Worm (Caenorhabditis elegans) whole organism, L4 larva: ENCODE results near the gene nlp-3.

ENCODE experiments used
- D1046.2 ChIP-seq: fragments of 200-800 bp; sonication (Bioruptor generic); IDR thresholded peaks from 2 replicates; pipeline ENCODE4 v1.3.6; 2022; ENCODE audit warnings: missing genetic modification characterization, missing compliant biosample characterization
- F26F4.8 ChIP-seq: fragments of 200-800 bp; sonication (Bioruptor generic); conservative IDR thresholded peaks from 2 replicates; pipeline ENCODE4 v1.3.6; 2022; ENCODE audit warnings: missing genetic modification characterization, missing compliant biosample characterization
- F37D6.2 ChIP-seq: sonication (generic microtip); optimal IDR thresholded peaks from 2 replicates; lab custom pipeline; 2016; ENCODE audit warnings: mild to moderate bottlenecking, missing genetic modification characterization, missing compliant biosample characterization
- R02D3.7 ChIP-seq: fragments of 150-350 bp; sonication (generic microtip); optimal IDR thresholded peaks from 3 replicates; lab custom pipeline; 2014; ENCODE audit warnings: missing biosample characterization, missing genetic modification characterization
- Y105C5A.15 ChIP-seq: fragments of 200-800 bp; sonication (Bioruptor generic); IDR thresholded peaks from 2 replicates; pipeline ENCODE4 v1.3.6; 2022; ENCODE audit warnings: missing genetic modification characterization, missing compliant biosample characterization
- Y5F2A.4 ChIP-seq: fragments of 200-800 bp; sonication (Bioruptor generic); optimal IDR thresholded peaks from 2 replicates; lab custom pipeline; 2018; ENCODE audit warnings: mild to moderate bottlenecking, missing genetic modification characterization, missing compliant biosample characterization
- Y75B8A.6 ChIP-seq: fragments of 200-800 bp; sonication (Bioruptor generic); IDR thresholded peaks from 2 replicates; pipeline ENCODE4 v1.3.6; 2022; ENCODE audit warnings: missing genetic modification reagents, missing genetic modification characterization, missing compliant biosample characterization
- aha-1 ChIP-seq: fragments of 150-350 bp; peaks from one replicate; lab custom pipeline; 2014; ENCODE audit warnings: missing biosample characterization, missing genetic modification characterization
- aly-2 ChIP-seq: sonication (generic microtip); optimal IDR thresholded peaks from 2 replicates; lab custom pipeline; 2018; ENCODE audit warnings: missing biosample characterization, missing genetic modification characterization
- ama-1 ChIP-seq: fragments of 150-350 bp; optimal IDR thresholded peaks from 2 replicates; lab custom pipeline; 2014; ENCODE audit warnings: inconsistent platforms, mixed read lengths
- arid-1 ChIP-seq: fragments of 200-800 bp; sonication (Bioruptor generic); conservative IDR thresholded peaks from 2 replicates; pipeline ENCODE4 v1.3.6; 2022; ENCODE audit warnings: missing genetic modification reagents, missing genetic modification characterization, missing compliant biosample characterization
- attf-4 ChIP-seq: sonication (generic microtip); optimal IDR thresholded peaks from 3 replicates; lab custom pipeline; 2017; ENCODE audit warnings: missing biosample characterization, missing genetic modification characterization
- ceh-28 ChIP-seq: fragments of 150-350 bp; optimal IDR thresholded peaks from 2 replicates; lab custom pipeline; 2014; ENCODE audit warnings: missing biosample characterization, missing genetic modification reagents, missing genetic modification characterization
- ceh-44 ChIP-seq: fragments of 200-800 bp; sonication (Bioruptor generic); IDR thresholded peaks from 2 replicates; pipeline ENCODE4 v1.3.6; 2022; ENCODE audit warnings: missing genetic modification reagents, missing genetic modification characterization, missing compliant biosample characterization
- ceh-82 ChIP-seq: sonication (generic microtip); optimal IDR thresholded peaks from 2 replicates; lab custom pipeline; 2017; ENCODE audit warnings: missing biosample characterization, missing genetic modification characterization
- ces-1 ChIP-seq: fragments of 150-350 bp; sonication (generic microtip); optimal IDR thresholded peaks from 4 replicates; lab custom pipeline; 2014; ENCODE audit warnings: missing biosample characterization, missing genetic modification reagents, missing genetic modification characterization
- daf-12 ChIP-seq: fragments of 150-350 bp; optimal IDR thresholded peaks from 2 replicates; lab custom pipeline; 2014; ENCODE audit warnings: missing biosample characterization, missing genetic modification reagents, missing genetic modification characterization
- daf-8 ChIP-seq: fragments of 200-800 bp; sonication (Bioruptor generic); IDR thresholded peaks from 2 replicates; pipeline ENCODE4 v1.3.6; 2022; ENCODE audit warnings: missing genetic modification characterization, missing compliant biosample characterization
- dmd-8 ChIP-seq: fragments of 200-800 bp; sonication (Bioruptor generic); IDR thresholded peaks from 2 replicates; pipeline ENCODE4 v1.3.6; 2022; ENCODE audit warnings: missing genetic modification characterization, missing compliant biosample characterization
- dmd-9 ChIP-seq: fragments of 200-800 bp; sonication (Bioruptor generic); IDR thresholded peaks from 2 replicates; pipeline ENCODE4 v1.3.6; 2022; ENCODE audit warnings: missing genetic modification reagents, missing genetic modification characterization, missing compliant biosample characterization
- dpl-1 ChIP-seq: fragments of 150-350 bp; optimal IDR thresholded peaks from 2 replicates; lab custom pipeline; 2014; ENCODE audit warnings: missing biosample characterization, missing genetic modification reagents, missing genetic modification characterization
- dve-1 ChIP-seq: sonication (generic microtip); optimal IDR thresholded peaks from 2 replicates; lab custom pipeline; 2017; ENCODE audit warnings: antibody characterized with exemption, mild to moderate bottlenecking, missing genetic modification characterization, missing compliant biosample characterization; ENCODE audit not compliant: insufficient read depth
- egl-27 ChIP-seq: sonication (generic microtip); optimal IDR thresholded peaks from 3 replicates; lab custom pipeline; 2017; ENCODE audit warnings: missing biosample characterization, missing genetic modification reagents, missing genetic modification characterization
- lin-1 ChIP-seq: fragments of 200-800 bp; sonication (Bioruptor generic); IDR thresholded peaks from 2 replicates; pipeline ENCODE4 v1.3.6; 2022; ENCODE audit warnings: missing genetic modification reagents, missing genetic modification characterization, missing compliant biosample characterization
- lin-13 ChIP-seq: fragments of 150-350 bp; optimal IDR thresholded peaks from 2 replicates; lab custom pipeline; 2014; ENCODE audit warnings: missing biosample characterization, missing genetic modification reagents, missing genetic modification characterization
- lin-15B ChIP-seq: fragments of 150-350 bp; sonication (generic microtip); optimal IDR thresholded peaks from 3 replicates; lab custom pipeline; 2014; ENCODE audit warnings: missing biosample characterization, missing genetic modification characterization
- lin-38 ChIP-seq: fragments of 200-800 bp; sonication (Bioruptor generic); IDR thresholded peaks from 2 replicates; pipeline ENCODE4 v1.3.6; 2022; ENCODE audit warnings: missing genetic modification reagents, missing genetic modification characterization, missing compliant biosample characterization
- lir-3 ChIP-seq: sonication (generic microtip); optimal IDR thresholded peaks from 2 replicates; lab custom pipeline; 2016; ENCODE audit warnings: mild to moderate bottlenecking, missing genetic modification characterization, missing compliant biosample characterization
- lsy-2 ChIP-seq, 2 experiments: fragments of 150-350 bp in 1 of 2; sonication (generic microtip) in 1 of 2; optimal IDR thresholded peaks; 2 replicates each; lab custom pipeline; 2014 to 2017; ENCODE audit warnings: missing biosample characterization in 2 of 2, missing genetic modification characterization in 2 of 2
- madf-5 ChIP-seq, 2 experiments: fragments of 200-800 bp; sonication (Bioruptor generic); IDR thresholded peaks; 2 replicates each; pipeline ENCODE4 v1.3.6; 2022; ENCODE audit warnings: missing compliant biosample characterization in 2 of 2, missing genetic modification characterization in 2 of 2
- madf-9 ChIP-seq: fragments of 200-800 bp; sonication (Bioruptor generic); conservative IDR thresholded peaks from 2 replicates; pipeline ENCODE4 v1.3.6; 2022; ENCODE audit warnings: missing genetic modification reagents, missing genetic modification characterization, missing compliant biosample characterization
- mdl-1 ChIP-seq, 2 experiments: fragments of 150-350 bp in 1 of 2; sonication (generic microtip) in 1 of 2; optimal IDR thresholded peaks; 2 replicates each; lab custom pipeline; 2014 to 2017; ENCODE audit warnings: missing biosample characterization in 2 of 2, missing genetic modification characterization in 2 of 2
- mep-1 ChIP-seq: fragments of 150-350 bp; sonication (generic microtip); optimal IDR thresholded peaks from 3 replicates; lab custom pipeline; 2014; ENCODE audit warnings: missing biosample characterization, missing genetic modification characterization
- mxl-2 ChIP-seq: fragments of 200-800 bp; sonication (Bioruptor generic); conservative IDR thresholded peaks from 2 replicates; pipeline ENCODE4 v1.3.6; 2022; ENCODE audit warnings: missing genetic modification reagents, missing genetic modification characterization, missing compliant biosample characterization
- mxl-3 ChIP-seq: fragments of 200-800 bp; sonication (Bioruptor generic); optimal IDR thresholded peaks from 2 replicates; lab custom pipeline; 2018; ENCODE audit warnings: mild to moderate bottlenecking, missing genetic modification characterization, missing compliant biosample characterization
- nhr-10 ChIP-seq: fragments of 150-350 bp; optimal IDR thresholded peaks from 2 replicates; lab custom pipeline; 2014; ENCODE audit warnings: missing biosample characterization, missing genetic modification characterization
- nhr-11 ChIP-seq: fragments of 150-350 bp; optimal IDR thresholded peaks from 2 replicates; lab custom pipeline; 2014; ENCODE audit warnings: missing biosample characterization, missing genetic modification characterization
- nhr-42 ChIP-seq: fragments of 200-800 bp; sonication (Bioruptor generic); IDR thresholded peaks from 2 replicates; pipeline ENCODE4 v1.3.6; 2022; ENCODE audit warnings: missing genetic modification characterization, missing compliant biosample characterization
- nhr-48 ChIP-seq: sonication (generic microtip); optimal IDR thresholded peaks from 2 replicates; lab custom pipeline; 2016; ENCODE audit warnings: mild to moderate bottlenecking, missing genetic modification characterization, missing compliant biosample characterization
- nhr-6 ChIP-seq: fragments of 150-350 bp; optimal IDR thresholded peaks from 2 replicates; lab custom pipeline; 2014; ENCODE audit warnings: missing biosample characterization, missing genetic modification characterization
- nhr-77 ChIP-seq: fragments of 150-350 bp; optimal IDR thresholded peaks from 2 replicates; lab custom pipeline; 2014; ENCODE audit warnings: missing biosample characterization, missing genetic modification characterization
- pha-4 ChIP-seq, 2 experiments: fragments of 150-350 bp in 1 of 2; fragments of 200-800 bp in 1 of 2; sonication (Bioruptor generic) in 1 of 2; IDR thresholded peaks in 1 of 2; optimal IDR thresholded peaks in 1 of 2; 2 replicates each; pipeline versions ENCODE4 v1.3.6 to Lab custom; 2014 to 2022; ENCODE audit warnings: missing genetic modification characterization in 2 of 2, missing genetic modification reagents in 2 of 2, missing biosample characterization in 1 of 2, missing compliant biosample characterization in 1 of 2
- pqm-1 ChIP-seq: sonication (generic microtip); optimal IDR thresholded peaks from 2 replicates; lab custom pipeline; 2017; ENCODE audit warnings: missing biosample characterization, missing genetic modification characterization
- saeg-2 ChIP-seq: fragments of 200-800 bp; sonication (Bioruptor generic); IDR thresholded peaks from 2 replicates; pipeline ENCODE4 v1.3.6; 2022; ENCODE audit warnings: missing genetic modification reagents, missing genetic modification characterization, missing compliant biosample characterization
- set-16 ChIP-seq: fragments of 200-800 bp; sonication (Bioruptor generic); IDR thresholded peaks from 2 replicates; pipeline ENCODE4 v1.3.6; 2022; ENCODE audit warnings: missing genetic modification reagents, missing genetic modification characterization, missing compliant biosample characterization
- skn-1 ChIP-seq: fragments of 150-350 bp; optimal IDR thresholded peaks from 2 replicates; lab custom pipeline; 2014; ENCODE audit warnings: missing biosample characterization, missing genetic modification characterization
- snpc-4 ChIP-seq: fragments of 150-350 bp; optimal IDR thresholded peaks from 2 replicates; lab custom pipeline; 2014; ENCODE audit warnings: missing biosample characterization, missing genetic modification characterization
- unc-130 ChIP-seq: sonication (generic microtip); optimal IDR thresholded peaks from 2 replicates; lab custom pipeline; 2016; ENCODE audit warnings: missing genetic modification reagents, missing genetic modification characterization, missing compliant biosample characterization
- unc-39 ChIP-seq: sonication (generic microtip); optimal IDR thresholded peaks from 2 replicates; lab custom pipeline; 2017; ENCODE audit warnings: missing biosample characterization, missing genetic modification characterization
- unc-62 ChIP-seq, 3 experiments: fragments of 150-350 bp in 1 of 3; sonication (generic microtip); optimal IDR thresholded peaks in 2 of 3; peaks in 1 of 3; 1 replicate in 1 of 3; 2 replicates in 2 of 3; lab custom pipeline; 2014 to 2017; ENCODE audit warnings: missing biosample characterization in 3 of 3, missing genetic modification characterization in 3 of 3, missing genetic modification reagents in 3 of 3, missing genotype in 1 of 3
- zag-1 ChIP-seq: fragments of 150-350 bp; optimal IDR thresholded peaks from 2 replicates; lab custom pipeline; 2014; ENCODE audit warnings: missing biosample characterization, missing genetic modification characterization
- ztf-11 ChIP-seq: fragments of 150-350 bp; optimal IDR thresholded peaks from 2 replicates; lab custom pipeline; 2014; ENCODE audit warnings: missing biosample characterization, missing genetic modification characterization
- ztf-7 ChIP-seq: fragments of 150-350 bp; optimal IDR thresholded peaks from 2 replicates; lab custom pipeline; 2014; ENCODE audit warnings: missing biosample characterization, missing genetic modification characterization

Gene nlp-3

DNA sequence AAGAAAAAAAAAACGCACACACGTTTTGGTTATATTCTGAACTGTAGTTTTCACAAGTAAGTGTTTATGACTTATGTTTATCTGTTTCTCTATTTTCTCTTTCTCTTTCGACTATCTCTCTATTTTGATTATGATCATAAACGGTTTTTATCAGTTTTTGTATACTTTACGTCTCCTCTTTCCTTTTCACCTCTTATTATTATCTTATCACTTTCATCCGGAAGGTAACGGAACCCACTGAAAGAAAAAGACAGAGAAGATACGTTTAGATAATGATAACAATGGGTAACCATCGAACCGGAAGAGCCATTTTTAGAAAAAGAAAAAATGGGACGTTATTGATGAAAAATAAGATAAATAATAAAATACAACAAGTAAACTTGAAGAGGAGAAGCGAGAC lies 12.6 kb downstream of the nlp-3 start (continued):
- TF ChIP-seq Y105C5A.15 (GFP tag; lab: Robert Waterston, UW) (no peak), aha-1 (tag; lab: Kevin White, UChicago) (peak; percentile 12), madf-9 (GFP tag; lab: Robert Waterston, UW) (no peak), attf-4 (tag; lab: Kevin White, UChicago) (no peak), mdl-1 (tag; optimal IDR thresholded peaks at IDR 0.05; lab: Kevin White, UChicago) (peak in 1 of 2 experiments; percentile 66), lin-1 (GFP tag; lab: Robert Waterston, UW) (peak; percentile 96), Y5F2A.4 (GFP tag; lab: Kevin White, UChicago) (no peak), unc-39 (tag; lab: Kevin White, UChicago) (no peak), nhr-6 (no peak), ztf-11 (tag; lab: Kevin White, UChicago) (no peak), ceh-44 (GFP tag; lab: Robert Waterston, UW) (no peak), nhr-10 (tag; lab: Kevin White, UChicago) (peak; percentile 50), aly-2 (tag; lab: Kevin White, UChicago) (no peak), ces-1 (GFP tag; lab: Kevin White, UChicago) (no peak), arid-1 (GFP tag; lab: Robert Waterston, UW) (no peak), Y75B8A.6 (GFP tag; lab: Robert Waterston, UW) (no peak), snpc-4 (no peak), lir-3 (tag; lab: Kevin White, UChicago) (no peak), ceh-28 (tag; lab: Kevin White, UChicago) (no peak), ama-1 (no peak), nhr-11 (tag; lab: Kevin White, UChicago) (no peak), pqm-1 (tag; lab: Kevin White, UChicago) (peak; percentile 100), mxl-2 (GFP tag; lab: Robert Waterston, UW) (no peak), mep-1 (peak; percentile 45), unc-130 (GFP tag; lab: Kevin White, UChicago) (no peak), dmd-8 (no peak), egl-27 (tag; lab: Kevin White, UChicago) (no peak), skn-1 (tag; lab: Kevin White, UChicago) (no peak), nhr-48 (tag; lab: Kevin White, UChicago) (peak; percentile 63), daf-12 (tag; lab: Kevin White, UChicago) (no peak), nhr-77 (tag; lab: Kevin White, UChicago) (peak; percentile 80), madf-5 (GFP tag; IDR thresholded peaks at IDR 0.05; lab: Robert Waterston, UW) (no peak), set-16 (GFP tag; lab: Robert Waterston, UW) (no peak), ztf-7 (tag; lab: Kevin White, UChicago) (no peak), nhr-42 (GFP tag; lab: Robert Waterston, UW) (no peak), lin-15B (tag; lab: Kevin White, UChicago) (no peak), unc-62 (GFP tag; optimal IDR thresholded peaks at IDR 0.05 in 1 of 2; lab: Kevin White, UChicago) (no peak), unc-62 (tag; optimal IDR thresholded peaks at IDR 0.05; lab: Kevin White, UChicago) (no peak), saeg-2 (GFP tag; lab: Robert Waterston, UW) (no peak), pha-4 (GFP tag; IDR thresholded peaks at IDR 0.05; lab: Robert Waterston, UW) (no peak), pha-4 (tag; optimal IDR thresholded peaks at IDR 0.05; lab: Kevin White, UChicago) (no peak), zag-1 (tag; lab: Kevin White, UChicago) (no peak), lin-13 (GFP tag; lab: Kevin White, UChicago) (no peak), R02D3.7 (tag; lab: Kevin White, UChicago) (no peak), D1046.2 (GFP tag; lab: Robert Waterston, UW) (no peak), F37D6.2 (tag; lab: Kevin White, UChicago) (no peak), F26F4.8 (no peak), dve-1 (peak; percentile 97), dmd-9 (GFP tag; lab: Robert Waterston, UW) (no peak), mxl-3 (GFP tag; lab: Kevin White, UChicago) (no peak), lsy-2 (tag; optimal IDR thresholded peaks at IDR 0.05; lab: Kevin White, UChicago) (peak in 1 of 2 experiments; percentile 49), dpl-1 (GFP tag; lab: Kevin White, UChicago) (no peak), lin-38 (GFP tag; lab: Robert Waterston, UW) (no peak), ceh-82 (tag; lab: Kevin White, UChicago) (no peak), daf-8 (GFP tag; lab: Robert Waterston, UW) (no peak)
